Fruit fly (Drosophila melanogaster) whole organism, embryonic: ENCODE results near the gene Ugt316A1.

ENCODE experiments used
- Adf1 ChIP-seq: fragments of 200-800 bp; sonication (Bioruptor generic); IDR thresholded peaks from 2 replicates; pipeline ENCODE4 v1.3.6; 2022; ENCODE audit warnings: missing biosample characterization, missing genetic modification characterization
- B-H1 ChIP-seq: fragments of 200-800 bp; sonication (Bioruptor generic); IDR thresholded peaks from 3 replicates; pipeline ENCODE4 v1.3.6; 2022; ENCODE audit warnings: missing biosample characterization, missing genetic modification characterization
- Blimp-1 ChIP-seq: fragments of 200-800 bp; sonication (Bioruptor generic); optimal IDR thresholded peaks from 3 replicates; lab custom pipeline; 2018; ENCODE audit warnings: missing biosample characterization, missing genetic modification characterization, mild to moderate bottlenecking, moderate library complexity, missing genetic modification reagents
- CG10274 ChIP-seq: fragments of 200-800 bp; sonication (Bioruptor generic); optimal IDR thresholded peaks from 3 replicates; lab custom pipeline; 2017; ENCODE audit warnings: missing biosample characterization, mild to moderate bottlenecking, missing genetic modification characterization
- CG12659 ChIP-seq: fragments of 200-800 bp; sonication (Bioruptor generic); optimal IDR thresholded peaks from 3 replicates; lab custom pipeline; 2017; ENCODE audit warnings: mild to moderate bottlenecking, missing biosample characterization, missing genetic modification reagents, missing genetic modification characterization
- CG12769 ChIP-seq: fragments of 200-800 bp; sonication (Bioruptor generic); optimal IDR thresholded peaks from 2 replicates; lab custom pipeline; 2019; ENCODE audit warnings: missing biosample characterization, mild to moderate bottlenecking, missing genetic modification characterization, moderate library complexity
- CG13287 ChIP-seq: fragments of 200-800 bp; sonication (Bioruptor generic); IDR thresholded peaks from 2 replicates; pipeline ENCODE4 v1.3.6; 2022; ENCODE audit warnings: missing biosample characterization, missing genetic modification characterization; ENCODE audit not compliant: partially characterized antibody
- CG14050 ChIP-seq: fragments of 200-800 bp; sonication (Bioruptor generic); IDR thresholded peaks from 3 replicates; pipeline ENCODE4 v1.3.6; 2022; ENCODE audit warnings: missing biosample characterization, missing genetic modification characterization
- CG17802 ChIP-seq: fragments of 200-800 bp; sonication (Bioruptor generic); optimal IDR thresholded peaks from 2 replicates; lab custom pipeline; 2018; ENCODE audit warnings: missing biosample characterization, mild to moderate bottlenecking, missing genetic modification characterization, moderate library complexity
- CG31224 ChIP-seq: fragments of 200-800 bp; sonication (Bioruptor generic); IDR thresholded peaks from 2 replicates; pipeline ENCODE4 v1.3.6; 2022; ENCODE audit warnings: missing biosample characterization, missing genetic modification characterization
- CG32532 ChIP-seq: fragments of 200-800 bp; sonication (Bioruptor generic); IDR thresholded peaks from 2 replicates; pipeline ENCODE4 v1.3.6; 2022; ENCODE audit warnings: missing biosample characterization, missing genetic modification characterization
- CG3838 ChIP-seq: fragments of 200-800 bp; sonication (Bioruptor generic); optimal IDR thresholded peaks from 3 replicates; lab custom pipeline; 2016; ENCODE audit warnings: missing biosample characterization, missing genetic modification characterization
- CG4730 ChIP-seq: fragments of 200-800 bp; sonication (Bioruptor generic); IDR thresholded peaks from 2 replicates; pipeline ENCODE4 v1.3.6; 2022; ENCODE audit warnings: missing biosample characterization, missing genetic modification characterization
- CG6175 ChIP-seq: fragments of 200-800 bp; sonication (Bioruptor generic); IDR thresholded peaks from 3 replicates; pipeline ENCODE4 v1.3.6; 2022; ENCODE audit warnings: missing biosample characterization, missing genetic modification characterization
- CG6813 ChIP-seq: fragments of 200-800 bp; sonication (Bioruptor generic); optimal IDR thresholded peaks from 2 replicates; lab custom pipeline; 2017; ENCODE audit warnings: missing biosample characterization, missing genetic modification characterization, mild to moderate bottlenecking, moderate library complexity, missing genetic modification reagents
- CG8359 ChIP-seq: fragments of 200-800 bp; sonication (Bioruptor generic); optimal IDR thresholded peaks from 2 replicates; lab custom pipeline; 2017; ENCODE audit warnings: missing biosample characterization, mild to moderate bottlenecking, missing genetic modification characterization, borderline replicate concordance
- D19A ChIP-seq: fragments of 200-800 bp; optimal IDR thresholded peaks from 3 replicates; lab custom pipeline; 2019; ENCODE audit warnings: missing biosample characterization, mild to moderate bottlenecking, missing genetic modification characterization, moderate library complexity
- Dad ChIP-seq: fragments of 200-800 bp; sonication (Bioruptor generic); optimal IDR thresholded peaks from 3 replicates; lab custom pipeline; 2016; ENCODE audit warnings: missing biosample characterization, missing genetic modification characterization
- Dek ChIP-seq: fragments of 200-800 bp; sonication (Bioruptor generic); optimal IDR thresholded peaks from 3 replicates; lab custom pipeline; 2019; ENCODE audit warnings: missing biosample characterization, mild to moderate bottlenecking, missing genetic modification characterization, moderate library complexity
- H2.0 ChIP-seq: fragments of 200-800 bp; sonication (Bioruptor generic); IDR thresholded peaks from 2 replicates; pipeline ENCODE4 v1.3.6; 2022; ENCODE audit warnings: missing biosample characterization, missing genetic modification characterization
- HmgD ChIP-seq: fragments of 200-800 bp; sonication (Bioruptor generic); optimal IDR thresholded peaks from 3 replicates; lab custom pipeline; 2016; ENCODE audit warnings: missing biosample characterization, missing genetic modification characterization
- MESR4 ChIP-seq: fragments of 200-800 bp; sonication (Bioruptor generic); optimal IDR thresholded peaks from 2 replicates; lab custom pipeline; 2018; ENCODE audit warnings: missing biosample characterization, mild to moderate bottlenecking, missing genetic modification characterization, moderate library complexity
- Nf-YC ChIP-seq: fragments of 200-800 bp; optimal IDR thresholded peaks from 3 replicates; lab custom pipeline; 2019; ENCODE audit warnings: missing biosample characterization, mild to moderate bottlenecking, missing genetic modification characterization, moderate library complexity
- PHDP ChIP-seq: fragments of 200-800 bp; sonication (Bioruptor generic); optimal IDR thresholded peaks from 3 replicates; lab custom pipeline; 2018; ENCODE audit warnings: missing biosample characterization, mild to moderate bottlenecking, missing genetic modification characterization, moderate library complexity
- Scr ChIP-seq: fragments of 200-800 bp; sonication (Bioruptor generic); IDR thresholded peaks from 2 replicates; pipeline ENCODE4 v1.3.6; 2022; ENCODE audit warnings: missing biosample characterization, missing genetic modification characterization; ENCODE audit not compliant: partially characterized antibody
- Six4 ChIP-seq: fragments of 200-800 bp; sonication (Bioruptor generic); optimal IDR thresholded peaks from 2 replicates; lab custom pipeline; 2016; ENCODE audit warnings: missing biosample characterization, missing genetic modification characterization
- ac ChIP-seq: fragments of 200-800 bp; sonication (Bioruptor generic); optimal IDR thresholded peaks from 3 replicates; lab custom pipeline; 2017; ENCODE audit warnings: missing biosample characterization, mild to moderate bottlenecking, missing genetic modification characterization
- bowl ChIP-seq: fragments of 200-800 bp; sonication (Bioruptor generic); IDR thresholded peaks from 2 replicates; pipeline ENCODE4 v1.3.6; 2022; ENCODE audit warnings: missing biosample characterization, missing genetic modification characterization
- caup ChIP-seq: fragments of 200-800 bp; sonication (Bioruptor generic); optimal IDR thresholded peaks from 3 replicates; lab custom pipeline; 2017; ENCODE audit warnings: missing biosample characterization, mild to moderate bottlenecking, missing genetic modification characterization, moderate library complexity; ENCODE audit not compliant: severe bottlenecking
- crol ChIP-seq: fragments of 200-800 bp; sonication (Bioruptor generic); IDR thresholded peaks from 2 replicates; pipeline ENCODE4 v1.3.6; 2022; ENCODE audit warnings: missing biosample characterization, missing genetic modification characterization
- disco-r ChIP-seq: fragments of 200-800 bp; sonication (Bioruptor generic); optimal IDR thresholded peaks from 2 replicates; lab custom pipeline; 2016; ENCODE audit warnings: missing biosample characterization, missing genetic modification characterization
- dpn ChIP-seq, 2 experiments: fragments of 200-800 bp; sonication (Bioruptor generic); optimal IDR thresholded peaks; 3 replicates each; lab custom pipeline; 2016; ENCODE audit warnings: missing biosample characterization in 2 of 2, missing genetic modification characterization in 2 of 2
- eve ChIP-seq, 2 experiments: fragments of >200 bp; optimal IDR thresholded peaks; 2 replicates each; lab custom pipeline; 2017; ENCODE audit warnings: missing biosample characterization in 2 of 2, missing genetic modification characterization in 2 of 2
- ewg ChIP-seq: fragments of 200-800 bp; sonication (Bioruptor generic); optimal IDR thresholded peaks from 3 replicates; lab custom pipeline; 2017; ENCODE audit warnings: mild to moderate bottlenecking, missing biosample characterization, missing genetic modification reagents, missing genetic modification characterization
- fd102C ChIP-seq: fragments of 200-800 bp; sonication (Bioruptor generic); optimal IDR thresholded peaks from 2 replicates; lab custom pipeline; 2018; ENCODE audit warnings: missing biosample characterization, mild to moderate bottlenecking, missing genetic modification characterization, moderate library complexity
- gce ChIP-seq: fragments of 200-800 bp; sonication (Bioruptor generic); IDR thresholded peaks from 3 replicates; pipeline ENCODE4 v1.3.6; 2022; ENCODE audit warnings: missing biosample characterization, missing genetic modification characterization
- gro ChIP-seq: fragments of 200-800 bp; sonication (Bioruptor generic); optimal IDR thresholded peaks from 2 replicates; lab custom pipeline; 2016; ENCODE audit warnings: missing biosample characterization, missing genetic modification characterization
- lab ChIP-seq: fragments of 200-800 bp; sonication (Bioruptor generic); optimal IDR thresholded peaks from 3 replicates; lab custom pipeline; 2017; ENCODE audit warnings: missing biosample characterization, missing genetic modification characterization, mild to moderate bottlenecking, moderate library complexity, missing genetic modification reagents
- nmo ChIP-seq: fragments of 200-800 bp; sonication (Bioruptor generic); optimal IDR thresholded peaks from 2 replicates; lab custom pipeline; 2018; ENCODE audit warnings: missing biosample characterization, mild to moderate bottlenecking, missing genetic modification characterization, moderate library complexity
- odd ChIP-seq: fragments of 200-800 bp; sonication (Bioruptor generic); optimal IDR thresholded peaks from 2 replicates; lab custom pipeline; 2017; ENCODE audit warnings: missing biosample characterization, mild to moderate bottlenecking, missing genetic modification characterization
- p53 ChIP-seq: fragments of 200-800 bp; sonication (Bioruptor generic); optimal IDR thresholded peaks from 2 replicates; lab custom pipeline; 2016; ENCODE audit warnings: missing biosample characterization, missing genetic modification characterization
- prd ChIP-seq, 3 experiments: fragments of >200 bp in 2 of 3; fragments of 200-800 bp in 1 of 3; sonication (Bioruptor generic) in 1 of 3; optimal IDR thresholded peaks in 2 of 3; IDR thresholded peaks in 1 of 3; 2 replicates in 2 of 3; 3 replicates in 1 of 3; pipeline versions ENCODE4 v1.3.6 to Lab custom; 2017 to 2022; ENCODE audit warnings: missing biosample characterization in 1 of 3, missing genetic modification characterization in 1 of 3
- ranshi ChIP-seq: fragments of 200-800 bp; sonication (Bioruptor generic); IDR thresholded peaks from 2 replicates; pipeline ENCODE4 v1.3.6; 2022; ENCODE audit warnings: missing biosample characterization, missing genetic modification characterization
- salm ChIP-seq: fragments of 200-800 bp; sonication (Bioruptor generic); optimal IDR thresholded peaks from 2 replicates; lab custom pipeline; 2018; ENCODE audit warnings: missing biosample characterization, mild to moderate bottlenecking, missing genetic modification characterization
- sqz ChIP-seq: fragments of 200-800 bp; sonication (Bioruptor generic); optimal IDR thresholded peaks from 3 replicates; lab custom pipeline; 2018; ENCODE audit warnings: missing biosample characterization, mild to moderate bottlenecking, missing genetic modification characterization
- stwl ChIP-seq: fragments of 200-800 bp; sonication (Bioruptor generic); optimal IDR thresholded peaks from 3 replicates; lab custom pipeline; 2018; ENCODE audit warnings: missing biosample characterization, mild to moderate bottlenecking, missing genetic modification characterization, moderate library complexity
- tio ChIP-seq: fragments of 200-800 bp; sonication (Bioruptor generic); optimal IDR thresholded peaks from 2 replicates; lab custom pipeline; 2017; ENCODE audit warnings: missing biosample characterization, missing genetic modification characterization, inconsistent platforms
- tx ChIP-seq: fragments of 200-800 bp; sonication (Bioruptor generic); optimal IDR thresholded peaks from 2 replicates; lab custom pipeline; 2016; ENCODE audit warnings: missing biosample characterization, missing genetic modification characterization
- zen2 ChIP-seq: fragments of 200-800 bp; sonication (Bioruptor generic); IDR thresholded peaks from 3 replicates; pipeline ENCODE4 v1.3.6; 2022; ENCODE audit warnings: missing biosample characterization, missing genetic modification characterization; ENCODE audit not compliant: partially characterized antibody

Ugt316A1 gene

dm6 chr3L:19097665-19098082 is 35.1 kb upstream of the Ugt316A1 start, which contains the start of the genes Naxd and CG14079 (continued):
- TF ChIP-seq gce (GFP tag; lab: Robert Waterston, UW) (0 out of 3 replicates have a peak, but pooled peaks have one; percentile 25), CG32532 (no peak), CG6175 (no peak), Six4 (GFP tag; lab: Kevin White, UChicago) (peak; percentile 17), PHDP (tag; lab: Kevin White, UChicago) (peak; percentile 75), CG6813 (GFP tag; lab: Kevin White, UChicago) (no peak), stwl (peak; percentile 7), Nf-YC (tag; lab: Kevin White, UChicago) (no peak), ac (GFP tag; lab: Kevin White, UChicago) (no peak), Adf1 (GFP tag; lab: Robert Waterston, UW) (no peak), CG4730 (GFP tag; lab: Robert Waterston, UW) (peak; percentile 42; the same call in 1 of the 2 replicates), Blimp-1 (peak; percentile 60), lab (no peak), eve (GFP tag; optimal IDR thresholded peaks at IDR 0.05; lab: Kevin White, UChicago) (no peak), prd (optimal IDR thresholded peaks at IDR 0.05; lab: Kevin White, UChicago) (no peak), prd (GFP tag; IDR thresholded peaks at IDR 0.05; lab: Robert Waterston, UW) (peak; percentile 79), CG17802 (tag; lab: Kevin White, UChicago) (peak; percentile 38), ranshi (peak; percentile 59; the same call in 1 of the 2 replicates), disco-r (no peak), CG10274 (GFP tag; lab: Kevin White, UChicago) (no peak), nmo (GFP tag; lab: Kevin White, UChicago) (peak; percentile 85), CG12659 (GFP tag; lab: Kevin White, UChicago) (peak; percentile 74), gro (GFP tag; lab: Kevin White, UChicago) (no peak), bowl (no peak), CG14050 (no peak; the same call in 2 of the 3 replicates), CG8359 (GFP tag; lab: Kevin White, UChicago) (no peak), MESR4 (GFP tag; lab: Kevin White, UChicago) (no peak), odd (no peak), tx (GFP tag; lab: Kevin White, UChicago) (no peak), dpn (GFP tag; optimal IDR thresholded peaks at IDR 0.05; lab: Kevin White, UChicago) (peak; percentile 34 to 70), D19A (peak; percentile 55), zen2 (GFP tag; lab: Robert Waterston, UW) (no peak), fd102C (GFP tag; lab: Kevin White, UChicago) (no peak), H2.0 (GFP tag; lab: Robert Waterston, UW) (peak; percentile 77), CG12769 (tag; lab: Kevin White, UChicago) (no peak), salm (tag; lab: Kevin White, UChicago) (peak; percentile 33), tio (GFP tag; lab: Kevin White, UChicago) (peak; percentile 34), caup (GFP tag; lab: Kevin White, UChicago) (peak; percentile 23), Scr (GFP tag; lab: Robert Waterston, UW) (0 out of 2 replicates have a peak, but pooled peaks have one; percentile 27), Dek (peak; percentile 64), crol (GFP tag; lab: Robert Waterston, UW) (no peak), sqz (GFP tag; lab: Kevin White, UChicago) (no peak), CG3838 (no peak), CG13287 (GFP tag; lab: Robert Waterston, UW) (no peak), ewg (GFP tag; lab: Kevin White, UChicago) (peak; percentile 46), B-H1 (GFP tag; lab: Robert Waterston, UW) (no peak), p53 (GFP tag; lab: Kevin White, UChicago) (no peak), CG31224 (GFP tag; lab: Robert Waterston, UW) (0 out of 2 replicates have a peak, but pooled peaks have one; percentile 29), Dad (GFP tag; lab: Kevin White, UChicago) (no peak), HmgD (no peak)
